Worm (Caenorhabditis elegans) whole organism, young adult: ENCODE measurements around the gene hum-5.

Experiments
- B0336.3 ChIP-seq: fragments of 200-800 bp; sonication (Bioruptor generic); IDR thresholded peaks from 2 replicates; pipeline ENCODE4 v1.3.6; 2022; ENCODE audit warnings: missing genetic modification characterization, missing compliant biosample characterization
- C17E4.6 ChIP-seq: fragments of 200-800 bp; sonication (Bioruptor generic); IDR thresholded peaks from 2 replicates; pipeline ENCODE4 v1.3.6; 2022; ENCODE audit warnings: missing genetic modification reagents, missing genetic modification characterization, missing compliant biosample characterization
- D2030.7 ChIP-seq: fragments of 200-800 bp; sonication (Bioruptor generic); IDR thresholded peaks from 2 replicates; pipeline ENCODE4 v1.3.6; 2022; ENCODE audit warnings: missing genetic modification reagents, missing genetic modification characterization, missing compliant biosample characterization
- F10E7.11 ChIP-seq: sonication (generic microtip); optimal IDR thresholded peaks from 2 replicates; lab custom pipeline; 2017; ENCODE audit warnings: mild to moderate bottlenecking, missing genetic modification characterization, moderate library complexity, missing compliant biosample characterization
- F22D6.2 ChIP-seq: sonication (generic microtip); optimal IDR thresholded peaks from 2 replicates; lab custom pipeline; 2016; ENCODE audit warnings: mild to moderate bottlenecking, missing genetic modification characterization, missing compliant biosample characterization
- F52B5.7 ChIP-seq: sonication (generic microtip); optimal IDR thresholded peaks from 2 replicates; lab custom pipeline; 2016; ENCODE audit warnings: mild to moderate bottlenecking, missing genetic modification characterization, missing compliant biosample characterization
- F57C9.4 ChIP-seq: sonication (generic microtip); optimal IDR thresholded peaks from 2 replicates; lab custom pipeline; 2017; ENCODE audit warnings: mild to moderate bottlenecking, missing genetic modification characterization, missing compliant biosample characterization
- K12H6.12 ChIP-seq: fragments of 200-800 bp; sonication (Bioruptor generic); optimal IDR thresholded peaks from 2 replicates; lab custom pipeline; 2018; ENCODE audit warnings: mild to moderate bottlenecking, missing genetic modification characterization, missing compliant biosample characterization
- T26A5.8 ChIP-seq: sonication (generic microtip); optimal IDR thresholded peaks from 2 replicates; lab custom pipeline; 2016; ENCODE audit warnings: missing genetic modification characterization, missing compliant biosample characterization
- Y53F4B.3 ChIP-seq: fragments of 200-800 bp; sonication (Bioruptor generic); IDR thresholded peaks from 2 replicates; pipeline ENCODE4 v1.3.6; 2022; ENCODE audit warnings: missing genetic modification reagents, missing genetic modification characterization, missing compliant biosample characterization
- Y56A3A.18 ChIP-seq: fragments of 200-800 bp; sonication (Bioruptor generic); IDR thresholded peaks from 2 replicates; pipeline ENCODE4 v1.3.6; 2022; ENCODE audit warnings: missing genetic modification reagents, missing genetic modification characterization, missing compliant biosample characterization
- Y67H2A.10 ChIP-seq: fragments of 200-800 bp; sonication (Bioruptor generic); conservative IDR thresholded peaks from 2 replicates; pipeline ENCODE4 v1.3.6; 2022; ENCODE audit warnings: missing genetic modification reagents, missing genetic modification characterization, missing compliant biosample characterization
- Y79H2A.3 ChIP-seq: fragments of 200-800 bp; sonication (Bioruptor generic); conservative IDR thresholded peaks from 2 replicates; pipeline ENCODE4 v1.3.6; 2022; ENCODE audit warnings: missing genetic modification reagents, missing genetic modification characterization, missing compliant biosample characterization
- attf-5 ChIP-seq: fragments of 200-800 bp; sonication (Bioruptor generic); optimal IDR thresholded peaks from 2 replicates; lab custom pipeline; 2018; ENCODE audit warnings: mild to moderate bottlenecking, missing genetic modification characterization, missing compliant biosample characterization
- attf-6 ChIP-seq: fragments of 200-800 bp; sonication (Bioruptor generic); IDR thresholded peaks from 2 replicates; pipeline ENCODE4 v1.3.6; 2022; ENCODE audit warnings: missing genetic modification reagents, missing genetic modification characterization, missing compliant biosample characterization
- cebp-2 ChIP-seq: fragments of 200-800 bp; sonication (Bioruptor generic); IDR thresholded peaks from 2 replicates; pipeline ENCODE4 v1.3.6; 2022; ENCODE audit warnings: missing genetic modification characterization, missing compliant biosample characterization
- ceh-100 ChIP-seq: fragments of 200-800 bp; sonication (Bioruptor generic); IDR thresholded peaks from 2 replicates; pipeline ENCODE4 v1.3.6; 2022; ENCODE audit warnings: missing genetic modification reagents, missing genetic modification characterization, missing compliant biosample characterization
- ceh-27 ChIP-seq: fragments of 200-800 bp; sonication (Bioruptor generic); optimal IDR thresholded peaks from 2 replicates; lab custom pipeline; 2018; ENCODE audit warnings: mild to moderate bottlenecking, missing genetic modification characterization, moderate library complexity, missing compliant biosample characterization
- dox-1 ChIP-seq: fragments of 200-800 bp; sonication (Bioruptor generic); IDR thresholded peaks from 2 replicates; pipeline ENCODE4 v1.3.6; 2022; ENCODE audit warnings: missing genetic modification reagents, missing genetic modification characterization, missing compliant biosample characterization
- efl-1 ChIP-seq: fragments of 150-350 bp; optimal IDR thresholded peaks from 2 replicates; lab custom pipeline; 2014; ENCODE audit warnings: missing biosample characterization, missing genetic modification reagents, missing genetic modification characterization
- egl-18 ChIP-seq: fragments of 200-800 bp; sonication (Bioruptor generic); IDR thresholded peaks from 2 replicates; pipeline ENCODE4 v1.3.6; 2022; ENCODE audit warnings: missing genetic modification reagents, missing genetic modification characterization, missing compliant biosample characterization
- egrh-3 ChIP-seq: fragments of 200-800 bp; sonication (Bioruptor generic); IDR thresholded peaks from 2 replicates; pipeline ENCODE4 v1.3.6; 2022; ENCODE audit warnings: missing genetic modification reagents, missing genetic modification characterization, missing compliant biosample characterization
- ets-4 ChIP-seq: fragments of 200-800 bp; sonication (Bioruptor generic); optimal IDR thresholded peaks from 2 replicates; lab custom pipeline; 2018; ENCODE audit warnings: mild to moderate bottlenecking, missing genetic modification characterization, missing compliant biosample characterization
- lag-1 ChIP-seq: fragments of 200-800 bp; sonication (Bioruptor generic); IDR thresholded peaks from 2 replicates; pipeline ENCODE4 v1.3.6; 2022; ENCODE audit warnings: missing genetic modification reagents, missing genetic modification characterization, missing compliant biosample characterization
- let-607 ChIP-seq, 2 experiments: fragments of 200-800 bp in 1 of 2; sonication (Bioruptor generic) in 1 of 2; sonication (generic microtip) in 1 of 2; optimal IDR thresholded peaks; 2 replicates each; lab custom pipeline; 2016 to 2018; ENCODE audit warnings: mild to moderate bottlenecking in 2 of 2, missing compliant biosample characterization in 2 of 2, missing genetic modification characterization in 2 of 2, moderate library complexity in 2 of 2, missing genotype in 1 of 2
- lin-26 ChIP-seq: fragments of 200-800 bp; sonication (Bioruptor generic); IDR thresholded peaks from 2 replicates; pipeline ENCODE4 v1.3.6; 2022; ENCODE audit warnings: missing genetic modification reagents, missing genetic modification characterization, missing compliant biosample characterization
- lin-54 ChIP-seq: fragments of 200-800 bp; sonication (Bioruptor generic); optimal IDR thresholded peaks from 2 replicates; lab custom pipeline; 2018; ENCODE audit warnings: mild to moderate bottlenecking, missing genetic modification characterization, missing compliant biosample characterization
- lsy-27 ChIP-seq: sonication (generic microtip); optimal IDR thresholded peaks from 2 replicates; lab custom pipeline; 2017; ENCODE audit warnings: missing genetic modification characterization, mild to moderate bottlenecking, missing compliant biosample characterization, antibody characterized with exemption, missing genotype, borderline replicate concordance; ENCODE audit not compliant: insufficient read depth
- madf-6 ChIP-seq: fragments of 200-800 bp; sonication (Bioruptor generic); IDR thresholded peaks from 2 replicates; pipeline ENCODE4 v1.3.6; 2022; ENCODE audit warnings: missing genetic modification reagents, missing genetic modification characterization, missing compliant biosample characterization
- nfya-2 ChIP-seq: fragments of 200-800 bp; sonication (Bioruptor generic); IDR thresholded peaks from 2 replicates; pipeline ENCODE4 v1.3.6; 2022; ENCODE audit warnings: missing genetic modification reagents, missing genetic modification characterization, missing compliant biosample characterization
- nfyb-1 ChIP-seq: fragments of 200-800 bp; sonication (Bioruptor generic); IDR thresholded peaks from 2 replicates; pipeline ENCODE4 v1.3.6; 2022; ENCODE audit warnings: missing genetic modification reagents, missing genetic modification characterization, missing compliant biosample characterization
- nhr-179 ChIP-seq: sonication (generic microtip); optimal IDR thresholded peaks from 2 replicates; lab custom pipeline; 2016; ENCODE audit warnings: mild to moderate bottlenecking, missing genetic modification characterization, missing compliant biosample characterization
- rec-8 ChIP-seq, 2 experiments: sonication (generic microtip); optimal IDR thresholded peaks; 2 replicates each; lab custom pipeline; 2016; ENCODE audit warnings: mild to moderate bottlenecking in 2 of 2, missing genetic modification characterization in 2 of 2, missing genetic modification reagents in 2 of 2, missing genotype in 2 of 2, missing biosample characterization in 1 of 2, missing compliant biosample characterization in 1 of 2, moderate library complexity in 1 of 2
- rpc-1 ChIP-seq, 2 experiments: fragments of 150-350 bp in 1 of 2; sonication (generic microtip) in 1 of 2; optimal IDR thresholded peaks; 2 replicates each; lab custom pipeline; 2014 to 2018; ENCODE audit warnings: missing biosample characterization in 1 of 2, missing genetic modification characterization in 1 of 2, missing genetic modification reagents in 1 of 2, missing genotype in 1 of 2
- somi-1 ChIP-seq: fragments of 200-800 bp; sonication (Bioruptor generic); optimal IDR thresholded peaks from 2 replicates; lab custom pipeline; 2018; ENCODE audit warnings: mild to moderate bottlenecking, missing genetic modification characterization, missing compliant biosample characterization
- tbp1 ChIP-seq: fragments of 200-800 bp; sonication (Bioruptor generic); optimal IDR thresholded peaks from 2 replicates; lab custom pipeline; 2018; ENCODE audit warnings: mild to moderate bottlenecking, missing genetic modification characterization, missing compliant biosample characterization
- tlf-1 ChIP-seq: fragments of 200-800 bp; sonication (Bioruptor generic); optimal IDR thresholded peaks from 2 replicates; lab custom pipeline; 2018; ENCODE audit warnings: mild to moderate bottlenecking, missing genetic modification characterization, missing compliant biosample characterization
- unc-62 ChIP-seq: fragments of 150-350 bp; optimal IDR thresholded peaks from 2 replicates; lab custom pipeline; 2014; ENCODE audit warnings: missing biosample characterization, missing genetic modification reagents, missing genetic modification characterization
- xnd-1 ChIP-seq: sonication (generic microtip); optimal IDR thresholded peaks from 2 replicates; lab custom pipeline; 2016; ENCODE audit warnings: missing genotype, missing genetic modification reagents, missing genetic modification characterization, missing compliant biosample characterization
- zfh-2 ChIP-seq: fragments of 200-800 bp; sonication (Bioruptor generic); conservative IDR thresholded peaks from 2 replicates; pipeline ENCODE4 v1.3.6; 2022; ENCODE audit warnings: missing genetic modification reagents, missing genetic modification characterization, missing compliant biosample characterization
- ztf-25 ChIP-seq: fragments of 200-800 bp; sonication (Bioruptor generic); IDR thresholded peaks from 2 replicates; pipeline ENCODE4 v1.3.6; 2022; ENCODE audit warnings: missing genetic modification reagents, missing genetic modification characterization, missing compliant biosample characterization

hum-5 gene

DNA sequence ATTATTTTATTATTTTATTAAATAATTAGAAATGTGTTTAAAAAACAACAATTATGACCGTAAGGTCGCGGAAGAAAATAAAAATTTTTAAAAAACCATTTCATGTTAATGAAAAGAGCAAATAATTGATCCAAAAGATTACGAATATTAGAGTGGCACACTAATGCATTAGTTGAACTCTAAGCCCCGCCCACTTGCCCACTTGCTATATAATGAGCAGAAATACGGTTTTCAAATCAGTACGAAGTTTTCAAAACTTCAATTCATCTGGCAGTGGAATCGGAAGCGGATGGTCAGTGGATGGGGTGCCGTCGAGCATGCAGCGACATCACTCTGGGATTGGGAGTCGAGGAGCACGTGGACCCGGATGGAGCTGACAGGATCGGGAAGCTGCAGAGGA is 48.9 kb downstream of the hum-5 start, which contains the start of gene C36E8.6:
Gene C36E8.6, plus strand, starts transcription at position 301 of the 400 bp plus-strand sequence.
- TF ChIP-seq nfyb-1 (GFP tag; lab: Robert Waterston, UW), result no peak
- no peak for TF ChIP-seq let-607 (tag; optimal IDR thresholded peaks at IDR 0.05; lab: Kevin White, UChicago)
- no peak for TF ChIP-seq tbp1 (GFP tag; lab: Kevin White, UChicago)
- no peak for TF ChIP-seq tlf-1
- TF ChIP-seq madf-6 (GFP tag; lab: Robert Waterston, UW), result no peak
- TF ChIP-seq egl-18, result no peak
- no peak for TF ChIP-seq nfya-2 (GFP tag; lab: Robert Waterston, UW)
- no peak for TF ChIP-seq ets-4 (GFP tag; lab: Kevin White, UChicago)
- TF ChIP-seq somi-1 (GFP tag; lab: Kevin White, UChicago), result no peak
- TF ChIP-seq ceh-27 (GFP tag; lab: Kevin White, UChicago), result no peak
- no peak for TF ChIP-seq attf-6 (GFP tag; lab: Robert Waterston, UW)
- TF ChIP-seq efl-1 (GFP tag; lab: Kevin White, UChicago), result no peak
- TF ChIP-seq B0336.3, result no peak
- no peak for TF ChIP-seq F10E7.11 (tag; lab: Kevin White, UChicago)

- TF ChIP-seq Y53F4B.3 (GFP tag; lab: Robert Waterston, UW) (peak; percentile 60; the same call in 1 of the 2 replicates), egrh-3 (GFP tag; lab: Robert Waterston, UW) (peak; percentile 94)
- TF ChIP-seq, all 124 proteins: peak for 2; not testable (repeated sequence) for 122
Measured at ce11 chrIII:3987070-3987675, 49.5 kb downstream of the hum-5 start.

- TF ChIP-seq rec-8 (tag; optimal IDR thresholded peaks at IDR 0.05; lab: Kevin White, UChicago) (no peak), rpc-1 (optimal IDR thresholded peaks at IDR 0.05; lab: Kevin White, UChicago) (no peak), rpc-1 (tag; optimal IDR thresholded peaks at IDR 0.05; lab: Kevin White, UChicago) (peak; percentile 15)
- TF ChIP-seq, all 124 proteins: peak for 1
Measured at ce11 chrIII:3986368-3986767, 50.3 kb downstream of the hum-5 start, which contains the start of gene Y1A5A.1. TSS of gene Y1A5A.1 (minus strand) at chrIII:3986661.

ce11 chrIII:3984049-3984484 is 52.6 kb downstream of the hum-5 start:
- TF ChIP-seq efl-1 (GFP tag; lab: Kevin White, UChicago) (peak; percentile 65), C17E4.6 (GFP tag; lab: Robert Waterston, UW) (no peak), lin-26 (GFP tag; lab: Robert Waterston, UW) (peak; percentile 32; the same call in 1 of the 2 replicates), Y56A3A.18 (no peak), lsy-27 (tag; lab: Kevin White, UChicago) (no peak), Y79H2A.3 (GFP tag; lab: Robert Waterston, UW) (no peak), nhr-179 (tag; lab: Kevin White, UChicago) (no peak), B0336.3 (no peak), K12H6.12 (tag; lab: Kevin White, UChicago) (peak; percentile 80), lin-54 (GFP tag; lab: Kevin White, UChicago) (peak; percentile 2), tbp1 (GFP tag; lab: Kevin White, UChicago) (no peak), F52B5.7 (tag; lab: Kevin White, UChicago) (peak; percentile 19), zfh-2 (GFP tag; lab: Robert Waterston, UW) (peak; percentile 95), D2030.7 (GFP tag; lab: Robert Waterston, UW) (no peak), F22D6.2 (tag; lab: Kevin White, UChicago) (no peak), ztf-25 (no peak), lag-1 (GFP tag; lab: Robert Waterston, UW) (no peak), Y67H2A.10 (GFP tag; lab: Robert Waterston, UW) (no peak), ceh-100 (GFP tag; lab: Robert Waterston, UW) (no peak), attf-5 (peak; percentile 11), cebp-2 (no peak), F57C9.4 (tag; lab: Kevin White, UChicago) (no peak), dox-1 (GFP tag; lab: Robert Waterston, UW) (peak; percentile 46; the same call in 1 of the 2 replicates), xnd-1 (tag; lab: Kevin White, UChicago) (no peak), T26A5.8 (no peak), unc-62 (GFP tag; lab: Kevin White, UChicago) (no peak), madf-6 (GFP tag; lab: Robert Waterston, UW) (peak; percentile 68; the same call in 1 of the 2 replicates)
